Fruit fly (Drosophila melanogaster) whole organism, pupa: Measurements from ENCODE around the gene RhoGEF3.
A peak's percentile ranks its signal among the peaks of the same experiment; 100 is the strongest.

Experiments used
- CG10348 ChIP-seq: fragments of 200-800 bp; sonication (Bioruptor generic); IDR thresholded peaks from 2 replicates; pipeline ENCODE4 v1.3.6; 2022; ENCODE audit warnings: missing biosample characterization, missing genetic modification characterization
- CG12605 ChIP-seq: fragments of 200-800 bp; sonication (Bioruptor generic); IDR thresholded peaks from 2 replicates; pipeline ENCODE4 v1.3.6; 2022; ENCODE audit warnings: missing biosample characterization, missing genetic modification characterization
- CG13204 ChIP-seq: fragments of 200-800 bp; sonication (Bioruptor generic); optimal IDR thresholded peaks from 2 replicates; lab custom pipeline; 2018; ENCODE audit warnings: missing biosample characterization, mild to moderate bottlenecking, missing genetic modification characterization, moderate library complexity
- CG14655 ChIP-seq: fragments of 200-800 bp; sonication (Bioruptor generic); optimal IDR thresholded peaks from 3 replicates; lab custom pipeline; 2017; ENCODE audit warnings: mild to moderate bottlenecking, missing biosample characterization, missing genetic modification reagents, missing genetic modification characterization
- CG15710 ChIP-seq: fragments of 200-800 bp; sonication (Bioruptor generic); optimal IDR thresholded peaks from 2 replicates; lab custom pipeline; 2018; ENCODE audit warnings: missing biosample characterization, mild to moderate bottlenecking, missing genetic modification characterization, moderate library complexity
- CG17806 ChIP-seq: fragments of 200-800 bp; sonication (Bioruptor generic); optimal IDR thresholded peaks from 2 replicates; lab custom pipeline; 2018; ENCODE audit warnings: missing biosample characterization, mild to moderate bottlenecking, missing genetic modification characterization, moderate library complexity
- CG32121 ChIP-seq: fragments of 200-800 bp; sonication (Bioruptor generic); IDR thresholded peaks from 2 replicates; pipeline ENCODE4 v1.3.6; 2022; ENCODE audit warnings: missing biosample characterization, missing genetic modification characterization
- CG34367 ChIP-seq: fragments of 200-800 bp; sonication (Bioruptor generic); optimal IDR thresholded peaks from 2 replicates; lab custom pipeline; 2018; ENCODE audit warnings: missing biosample characterization, mild to moderate bottlenecking, missing genetic modification characterization
- CG4496 ChIP-seq: fragments of 200-800 bp; sonication (Bioruptor generic); IDR thresholded peaks from 3 replicates; pipeline ENCODE4 v1.3.6; 2022; ENCODE audit warnings: missing biosample characterization, missing genetic modification characterization
- CG8159 ChIP-seq: fragments of 200-800 bp; sonication (Bioruptor generic); optimal IDR thresholded peaks from 3 replicates; lab custom pipeline; 2018; ENCODE audit warnings: missing biosample characterization, mild to moderate bottlenecking, missing genetic modification characterization, moderate library complexity
- CG8301 ChIP-seq: fragments of 200-800 bp; sonication (Bioruptor generic); optimal IDR thresholded peaks from 2 replicates; lab custom pipeline; 2018; ENCODE audit warnings: missing biosample characterization, mild to moderate bottlenecking, missing genetic modification characterization
- CG9948 ChIP-seq: fragments of 200-800 bp; sonication (Bioruptor generic); optimal IDR thresholded peaks from 2 replicates; lab custom pipeline; 2018; ENCODE audit warnings: missing biosample characterization, mild to moderate bottlenecking, missing genetic modification characterization, moderate library complexity
- D1 ChIP-seq: fragments of 200-800 bp; sonication (Bioruptor generic); optimal IDR thresholded peaks from 2 replicates; lab custom pipeline; 2018; ENCODE audit warnings: missing biosample characterization, mild to moderate bottlenecking, missing genetic modification characterization, moderate library complexity
- EcR ChIP-seq: fragments of 200-800 bp; sonication (Bioruptor generic); optimal IDR thresholded peaks from 3 replicates; lab custom pipeline; 2019; ENCODE audit warnings: missing biosample characterization, missing genetic modification characterization, mild to moderate bottlenecking, moderate library complexity, missing genetic modification reagents
- Ets98B ChIP-seq: fragments of 200-800 bp; sonication (Bioruptor generic); IDR thresholded peaks from 2 replicates; pipeline ENCODE4 v1.3.6; 2022; ENCODE audit warnings: missing biosample characterization, missing genetic modification characterization
- Pif1A ChIP-seq: fragments of 200-800 bp; sonication (Bioruptor generic); optimal IDR thresholded peaks from 3 replicates; lab custom pipeline; 2016; ENCODE audit warnings: missing biosample characterization, missing genetic modification characterization
- Pif1B ChIP-seq: fragments of 200-800 bp; sonication (Bioruptor generic); optimal IDR thresholded peaks from 3 replicates; lab custom pipeline; 2016; ENCODE audit warnings: missing biosample characterization, missing genetic modification characterization
- Snoo ChIP-seq: fragments of 200-800 bp; sonication (Bioruptor generic); optimal IDR thresholded peaks from 3 replicates; lab custom pipeline; 2017; ENCODE audit warnings: missing biosample characterization, mild to moderate bottlenecking, missing genetic modification characterization, inconsistent platforms
- fd96Ca ChIP-seq: fragments of 200-800 bp; sonication (Bioruptor generic); IDR thresholded peaks from 3 replicates; pipeline ENCODE4 v1.3.6; 2022; ENCODE audit warnings: missing biosample characterization, missing genetic modification characterization
- gl ChIP-seq: fragments of 200-800 bp; sonication (Bioruptor generic); optimal IDR thresholded peaks from 2 replicates; lab custom pipeline; 2018; ENCODE audit warnings: missing biosample characterization, mild to moderate bottlenecking, missing genetic modification characterization
- rn ChIP-seq: fragments of 200-800 bp; sonication (Bioruptor generic); IDR thresholded peaks from 2 replicates; pipeline ENCODE4 v1.3.6; 2022; ENCODE audit warnings: missing biosample characterization, missing genetic modification characterization

The RhoGEF3 gene

dm6 chr3L:311607-312006, 34.4 kb downstream of the RhoGEF3 start:
- TF ChIP-seq EcR: peak; percentile 36
- TF ChIP-seq Pif1A (GFP tag; lab: Kevin White, UChicago): no peak
- TF ChIP-seq, all 21 proteins: peak for 1

- no peak for TF ChIP-seq Pif1B
- no peak for TF ChIP-seq CG9948 (tag; lab: Kevin White, UChicago)
- no peak for TF ChIP-seq EcR
- no peak for TF ChIP-seq CG15710 (tag; lab: Kevin White, UChicago)
- no peak for TF ChIP-seq CG14655 (GFP tag; lab: Kevin White, UChicago)
- TF ChIP-seq Pif1A (GFP tag; lab: Kevin White, UChicago): no peak
- no peak for TF ChIP-seq gl (tag; lab: Kevin White, UChicago)
- no peak for TF ChIP-seq CG8159 (tag; lab: Kevin White, UChicago)
- TF ChIP-seq rn (GFP tag; lab: Robert Waterston, UW): no peak
- TF ChIP-seq Ets98B (GFP tag; lab: Robert Waterston, UW): no peak
- TF ChIP-seq Snoo (tag; lab: Kevin White, UChicago): no peak
- no peak for TF ChIP-seq CG32121 (GFP tag; lab: Robert Waterston, UW)
- no peak for TF ChIP-seq CG17806
- TF ChIP-seq D1 (tag; lab: Kevin White, UChicago): no peak
- TF ChIP-seq CG13204 (GFP tag; lab: Kevin White, UChicago): no peak
- TF ChIP-seq CG34367 (tag; lab: Kevin White, UChicago): no peak
- no peak for TF ChIP-seq CG4496 (GFP tag; lab: Robert Waterston, UW)
These were observed 35.1 kb downstream of the RhoGEF3 start for dm6 chr3L:312323-312722.

- TF ChIP-seq EcR (peak; percentile 85), CG32121 (GFP tag; lab: Robert Waterston, UW) (no peak)
These were observed 37.9 kb downstream of the RhoGEF3 start for dm6 chr3L:315140-315539.

- TF ChIP-seq CG17806 (no peak), CG13204 (GFP tag; lab: Kevin White, UChicago) (no peak), CG15710 (tag; lab: Kevin White, UChicago) (no peak)
These were observed 39.5 kb downstream of the RhoGEF3 start, which contains the start of gene ddbt for dm6 chr3L:316784-317183. TSS of gene ddbt (plus strand) at chr3L:317084.

- TF ChIP-seq fd96Ca (GFP tag; lab: Robert Waterston, UW) (peak; percentile 22; the same call in 1 of the 3 replicates), CG12605 (GFP tag; lab: Robert Waterston, UW) (0 out of 2 replicates have a peak, but pooled peaks have one; percentile 14), CG32121 (GFP tag; lab: Robert Waterston, UW) (no peak), CG10348 (GFP tag; lab: Robert Waterston, UW) (no peak), CG15710 (tag; lab: Kevin White, UChicago) (no peak), CG17806 (no peak), CG13204 (GFP tag; lab: Kevin White, UChicago) (no peak), CG34367 (tag; lab: Kevin White, UChicago) (no peak), CG8301 (tag; lab: Kevin White, UChicago) (no peak), rn (GFP tag; lab: Robert Waterston, UW) (no peak), EcR (peak; percentile 63), CG8159 (tag; lab: Kevin White, UChicago) (peak; percentile 30), D1 (tag; lab: Kevin White, UChicago) (no peak), CG4496 (GFP tag; lab: Robert Waterston, UW) (peak; percentile 74), CG9948 (tag; lab: Kevin White, UChicago) (no peak), Pif1B (no peak), CG14655 (GFP tag; lab: Kevin White, UChicago) (no peak), gl (tag; lab: Kevin White, UChicago) (no peak), Pif1A (GFP tag; lab: Kevin White, UChicago) (no peak), Ets98B (GFP tag; lab: Robert Waterston, UW) (no peak; the same call in 1 of the 2 replicates), Snoo (tag; lab: Kevin White, UChicago) (no peak)
These were observed 42.1 kb downstream of the RhoGEF3 start, which contains the start of gene fwd for dm6 chr3L:319145-320009. TSS of gene fwd (minus strand) at chr3L:319884.

dm6 chr3L:320010-320337, 42.7 kb downstream of the RhoGEF3 start:
- no peak for TF ChIP-seq CG13204 (GFP tag; lab: Kevin White, UChicago)
- no peak for TF ChIP-seq Ets98B (GFP tag; lab: Robert Waterston, UW)
- TF ChIP-seq, all 21 proteins: peak for 0

dm6 chr3L:320798-321197, 43.6 kb downstream of the RhoGEF3 start:
- TF ChIP-seq CG8301 (tag; lab: Kevin White, UChicago) (no peak), CG13204 (GFP tag; lab: Kevin White, UChicago) (no peak), gl (tag; lab: Kevin White, UChicago) (no peak), EcR (no peak), CG8159 (tag; lab: Kevin White, UChicago) (no peak), Pif1B (no peak), fd96Ca (GFP tag; lab: Robert Waterston, UW) (no peak), Ets98B (GFP tag; lab: Robert Waterston, UW) (no peak), CG4496 (GFP tag; lab: Robert Waterston, UW) (no peak), CG17806 (no peak)
- TF ChIP-seq, all 21 proteins: peak for 0
